Worm (Caenorhabditis elegans) whole organism, early embryonic: Measurements from ENCODE around the gene Y73C8C.3.

ENCODE experiments used
- B0310.2 ChIP-seq: sonication (generic microtip); optimal IDR thresholded peaks from 2 replicates; lab custom pipeline; 2016; ENCODE audit warnings: mild to moderate bottlenecking, missing genetic modification characterization, missing compliant biosample characterization
- F13C5.2 ChIP-seq: sonication (generic microtip); optimal IDR thresholded peaks from 2 replicates; lab custom pipeline; 2017; ENCODE audit warnings: mild to moderate bottlenecking, missing genetic modification characterization, inconsistent platforms, missing compliant biosample characterization
- aly-1 ChIP-seq: sonication (generic microtip); optimal IDR thresholded peaks from 2 replicates; lab custom pipeline; 2016; ENCODE audit warnings: missing genetic modification characterization, missing compliant biosample characterization
- ama-1 ChIP-seq: fragments of 150-350 bp; optimal IDR thresholded peaks from 2 replicates; lab custom pipeline; 2014
- ceh-13 ChIP-seq: fragments of 200-800 bp; sonication (Bioruptor generic); optimal IDR thresholded peaks from 2 replicates; lab custom pipeline; 2018; ENCODE audit warnings: mild to moderate bottlenecking, missing genetic modification characterization, missing compliant biosample characterization
- ceh-36 ChIP-seq: sonication (generic microtip); optimal IDR thresholded peaks from 2 replicates; lab custom pipeline; 2016; ENCODE audit warnings: missing genetic modification characterization, inconsistent platforms, missing compliant biosample characterization
- ets-7 ChIP-seq: sonication (generic microtip); optimal IDR thresholded peaks from 2 replicates; lab custom pipeline; 2016; ENCODE audit warnings: missing genotype, missing genetic modification characterization, missing compliant biosample characterization
- flt-1 ChIP-seq: fragments of 200-800 bp; sonication (Bioruptor generic); IDR thresholded peaks from 2 replicates; pipeline ENCODE4 v1.3.6; 2022; ENCODE audit warnings: missing genetic modification characterization, missing compliant biosample characterization
- hmbx-1 ChIP-seq: sonication (generic microtip); optimal IDR thresholded peaks from 2 replicates; lab custom pipeline; 2016; ENCODE audit warnings: mild to moderate bottlenecking, missing genetic modification characterization, missing compliant biosample characterization
- hmg-4 ChIP-seq: fragments of 200-800 bp; sonication (Bioruptor generic); optimal IDR thresholded peaks from 2 replicates; lab custom pipeline; 2018; ENCODE audit warnings: mild to moderate bottlenecking, missing genetic modification characterization, missing compliant biosample characterization
- hnd-1 ChIP-seq: sonication (generic microtip); optimal IDR thresholded peaks from 2 replicates; lab custom pipeline; 2016; ENCODE audit warnings: missing genetic modification characterization, missing compliant biosample characterization
- pes-1 ChIP-seq: fragments of 200-800 bp; sonication (Bioruptor generic); IDR thresholded peaks from 2 replicates; pipeline ENCODE4 v1.3.6; 2022; ENCODE audit warnings: missing genetic modification reagents, missing genetic modification characterization, missing compliant biosample characterization
- scrt-1 ChIP-seq: fragments of 200-800 bp; sonication (Bioruptor generic); IDR thresholded peaks from 2 replicates; pipeline ENCODE4 v1.3.6; 2022; ENCODE audit warnings: missing genetic modification characterization, missing compliant biosample characterization
- sea-1 ChIP-seq: fragments of 200-800 bp; sonication (Bioruptor generic); conservative IDR thresholded peaks from 2 replicates; pipeline ENCODE4 v1.3.6; 2022; ENCODE audit warnings: missing genetic modification characterization, missing compliant biosample characterization
- tbx-11 ChIP-seq: fragments of 200-800 bp; sonication (Bioruptor generic); IDR thresholded peaks from 2 replicates; pipeline ENCODE4 v1.3.6; 2022; ENCODE audit warnings: missing genetic modification characterization, missing compliant biosample characterization
- tbx-37 ChIP-seq: fragments of 200-800 bp; sonication (Bioruptor generic); conservative IDR thresholded peaks from 2 replicates; pipeline ENCODE4 v1.3.6; 2022; ENCODE audit warnings: missing genetic modification reagents, missing genetic modification characterization, missing compliant biosample characterization
- tra-4 ChIP-seq: sonication (generic microtip); optimal IDR thresholded peaks from 2 replicates; lab custom pipeline; 2017; ENCODE audit warnings: missing genetic modification characterization, missing compliant biosample characterization

The Y73C8C.3 gene

ce11 chrV:3163143-3163542, 48.1 kb downstream of the Y73C8C.3 start:
- no peak for TF ChIP-seq pes-1 (GFP tag; lab: Robert Waterston, UW)
- no peak for TF ChIP-seq hmbx-1 (tag; lab: Kevin White, UChicago)
- no peak for TF ChIP-seq ceh-13 (GFP tag; lab: Kevin White, UChicago)
- TF ChIP-seq B0310.2 = no peak
- no peak for TF ChIP-seq tbx-11 (GFP tag; lab: Robert Waterston, UW)
- TF ChIP-seq tbx-37 (GFP tag; lab: Robert Waterston, UW) = no peak
- no peak for TF ChIP-seq ets-7 (tag; lab: Kevin White, UChicago)
- no peak for TF ChIP-seq flt-1 (GFP tag; lab: Robert Waterston, UW)

- TF ChIP-seq ceh-36 (tag; lab: Kevin White, UChicago) (no peak), tbx-37 (GFP tag; lab: Robert Waterston, UW) (no peak), F13C5.2 (tag; lab: Kevin White, UChicago) (no peak), ets-7 (tag; lab: Kevin White, UChicago) (no peak), scrt-1 (GFP tag; lab: Robert Waterston, UW) (no peak), aly-1 (tag; lab: Kevin White, UChicago) (no peak), tbx-11 (GFP tag; lab: Robert Waterston, UW) (no peak), ama-1 (lab: Kevin White, UChicago) (no peak)
These were observed 50.4 kb downstream of the Y73C8C.3 start, which contains the start of gene C36C5.14 for ce11 chrV:3165438-3165837. C36C5.14 (minus strand) TSS chrV:3165538.

DNA sequence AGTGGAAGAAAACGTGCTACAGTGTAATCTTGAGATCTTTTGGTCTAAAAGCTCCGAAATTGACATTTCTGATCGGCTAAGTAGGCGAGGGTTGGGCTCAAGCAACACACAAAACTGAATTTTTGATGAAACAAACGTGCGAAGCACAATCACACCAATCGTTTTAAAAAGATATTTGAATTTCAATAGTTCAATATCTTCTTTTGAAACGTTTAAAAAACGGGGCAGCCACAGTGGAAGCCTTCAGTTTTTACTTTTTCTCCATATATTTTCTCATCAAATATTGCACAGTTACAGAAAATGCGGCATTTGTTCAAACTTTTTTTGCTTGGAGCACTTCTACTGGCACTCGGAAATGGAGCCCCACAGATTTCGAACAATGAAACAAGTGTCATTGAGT, 51.2 kb downstream of the Y73C8C.3 start, which contains the start of gene C36C5.4:
TSS of gene C36C5.4 (plus strand) at position 301 of the 400 bp plus-strand sequence.
- TF ChIP-seq ama-1 (lab: Kevin White, UChicago) = no peak
- TF ChIP-seq ceh-13 (GFP tag; lab: Kevin White, UChicago) = no peak
- TF ChIP-seq tra-4 (tag; lab: Kevin White, UChicago) = no peak
- no peak for TF ChIP-seq ceh-36 (tag; lab: Kevin White, UChicago)
- TF ChIP-seq scrt-1 (GFP tag; lab: Robert Waterston, UW) = no peak
- no peak for TF ChIP-seq hmbx-1 (tag; lab: Kevin White, UChicago)
- TF ChIP-seq sea-1 = no peak
- TF ChIP-seq flt-1 (GFP tag; lab: Robert Waterston, UW) = no peak
- no peak for TF ChIP-seq hmg-4
- TF ChIP-seq pes-1 (GFP tag; lab: Robert Waterston, UW) = no peak
- TF ChIP-seq F13C5.2 (tag; lab: Kevin White, UChicago) = no peak
- no peak for TF ChIP-seq B0310.2
- TF ChIP-seq hnd-1 (tag; lab: Kevin White, UChicago) = no peak
- TF ChIP-seq ets-7 (tag; lab: Kevin White, UChicago) = no peak
- no peak for TF ChIP-seq tbx-37 (GFP tag; lab: Robert Waterston, UW)
- no peak for TF ChIP-seq tbx-11 (GFP tag; lab: Robert Waterston, UW)
